Worm (Caenorhabditis elegans) whole organism, L1 larva: Measurements from ENCODE around the gene C24D10.4.

Experiments used
- C16A3.4 ChIP-seq: fragments of 150-350 bp; optimal IDR thresholded peaks from 2 replicates; lab custom pipeline; 2014; ENCODE audit warnings: missing biosample characterization, missing genetic modification characterization
- alr-1 ChIP-seq: fragments of 200-800 bp; sonication (Bioruptor generic); optimal IDR thresholded peaks from 2 replicates; lab custom pipeline; 2018; ENCODE audit warnings: borderline replicate concordance, mild to moderate bottlenecking, missing genetic modification characterization, missing compliant biosample characterization
- blmp-1 ChIP-seq: fragments of 150-350 bp; optimal IDR thresholded peaks from 2 replicates; lab custom pipeline; 2014; ENCODE audit warnings: missing biosample characterization, missing genetic modification characterization
- ceh-8 ChIP-seq: fragments of 200-800 bp; sonication (Bioruptor generic); optimal IDR thresholded peaks from 2 replicates; lab custom pipeline; 2018; ENCODE audit warnings: mild to moderate bottlenecking, missing genetic modification characterization, moderate library complexity, missing compliant biosample characterization
- ceh-88 ChIP-seq: fragments of 200-800 bp; sonication (Bioruptor generic); IDR thresholded peaks from 2 replicates; pipeline ENCODE4 v1.3.6; 2022; ENCODE audit warnings: missing genetic modification characterization, missing compliant biosample characterization
- ceh-90 ChIP-seq: sonication (generic microtip); optimal IDR thresholded peaks from 2 replicates; lab custom pipeline; 2016; ENCODE audit warnings: missing genetic modification characterization, missing compliant biosample characterization
- dpl-1 ChIP-seq, 3 experiments: fragments of 150-350 bp in 2 of 3; sonication (generic microtip) in 1 of 3; optimal IDR thresholded peaks; 2 replicates each; lab custom pipeline; 2014 to 2017; ENCODE audit warnings: missing biosample characterization in 3 of 3, missing genetic modification characterization in 3 of 3, missing genetic modification reagents in 3 of 3
- dsc-1 ChIP-seq: sonication (generic microtip); optimal IDR thresholded peaks from 2 replicates; lab custom pipeline; 2016; ENCODE audit warnings: mild to moderate bottlenecking, missing genetic modification characterization, missing compliant biosample characterization
- efl-1 ChIP-seq, 4 experiments: fragments of 150-350 bp; optimal IDR thresholded peaks in 3 of 4; peaks in 1 of 4; 1 replicate in 1 of 4; 2 replicates in 3 of 4; lab custom pipeline; 2014; ENCODE audit warnings: missing biosample characterization in 2 of 4, missing genetic modification characterization in 2 of 4, missing genetic modification reagents in 2 of 4
- elt-3 ChIP-seq, 6 experiments: fragments of 150-350 bp in 1 of 6; sonication (generic microtip); optimal IDR thresholded peaks; 2 replicates each; lab custom pipeline; 2017 to 2018; ENCODE audit warnings: missing biosample characterization in 6 of 6, missing genetic modification characterization in 6 of 6, inconsistent platforms in 1 of 6
- fkh-10 ChIP-seq: sonication (generic microtip); optimal IDR thresholded peaks from 2 replicates; lab custom pipeline; 2017; ENCODE audit warnings: missing biosample characterization, missing genetic modification reagents, missing genetic modification characterization
- fos-1 ChIP-seq: fragments of 150-350 bp; optimal IDR thresholded peaks from 2 replicates; lab custom pipeline; 2014; ENCODE audit warnings: missing biosample characterization, missing genetic modification characterization
- hlh-17 ChIP-seq: fragments of 200-800 bp; sonication (Bioruptor generic); optimal IDR thresholded peaks from 2 replicates; lab custom pipeline; 2018; ENCODE audit warnings: missing genetic modification characterization, mild to moderate bottlenecking, missing compliant biosample characterization, moderate library complexity, borderline replicate concordance
- hlh-4 ChIP-seq: sonication (generic microtip); optimal IDR thresholded peaks from 2 replicates; lab custom pipeline; 2016; ENCODE audit warnings: mild to moderate bottlenecking, missing genetic modification characterization, missing compliant biosample characterization
- hpl-2 ChIP-seq: fragments of 150-350 bp; optimal IDR thresholded peaks from 2 replicates; lab custom pipeline; 2014; ENCODE audit warnings: missing biosample characterization, missing genetic modification reagents, missing genetic modification characterization
- jun-1 ChIP-seq: fragments of 150-350 bp; optimal IDR thresholded peaks from 2 replicates; lab custom pipeline; 2014; ENCODE audit warnings: missing biosample characterization, missing genetic modification reagents, missing genetic modification characterization
- lin-13 ChIP-seq: fragments of 150-350 bp; optimal IDR thresholded peaks from 2 replicates; lab custom pipeline; 2014; ENCODE audit warnings: missing biosample characterization, missing genetic modification reagents, missing genetic modification characterization
- lin-14 ChIP-seq: fragments of 200-800 bp; sonication (Bioruptor generic); optimal IDR thresholded peaks from 2 replicates; lab custom pipeline; 2018; ENCODE audit warnings: mild to moderate bottlenecking, missing genetic modification characterization, moderate library complexity, missing compliant biosample characterization
- lin-35 ChIP-seq, 2 experiments: fragments of 150-350 bp; optimal IDR thresholded peaks; 2 replicates each; lab custom pipeline; 2014; ENCODE audit warnings: missing biosample characterization in 2 of 2, missing genetic modification characterization in 2 of 2, missing genetic modification reagents in 2 of 2
- lir-3 ChIP-seq: sonication (generic microtip); optimal IDR thresholded peaks from 2 replicates; lab custom pipeline; 2016; ENCODE audit warnings: mild to moderate bottlenecking, missing genetic modification characterization, moderate library complexity, missing compliant biosample characterization; ENCODE audit not compliant: poor library complexity
- lsy-2 ChIP-seq, 2 experiments: fragments of 150-350 bp; optimal IDR thresholded peaks; 2 replicates each; lab custom pipeline; 2014; ENCODE audit warnings: missing biosample characterization in 2 of 2, missing genetic modification characterization in 2 of 2
- mab-9 ChIP-seq: fragments of 200-800 bp; sonication (Bioruptor generic); IDR thresholded peaks from 2 replicates; pipeline ENCODE4 v1.3.6; 2022; ENCODE audit warnings: missing genetic modification reagents, missing genetic modification characterization, missing compliant biosample characterization
- mep-1 ChIP-seq: fragments of 150-350 bp; optimal IDR thresholded peaks from 2 replicates; lab custom pipeline; 2014; ENCODE audit warnings: missing biosample characterization, missing genetic modification characterization
- nhr-11 ChIP-seq: fragments of 150-350 bp; optimal IDR thresholded peaks from 2 replicates; lab custom pipeline; 2014; ENCODE audit warnings: missing biosample characterization, missing genetic modification characterization
- nhr-20 ChIP-seq: sonication (generic microtip); optimal IDR thresholded peaks from 2 replicates; lab custom pipeline; 2016; ENCODE audit warnings: mild to moderate bottlenecking, missing genetic modification characterization, missing compliant biosample characterization
- nhr-47 ChIP-seq: sonication (generic microtip); optimal IDR thresholded peaks from 2 replicates; lab custom pipeline; 2016; ENCODE audit warnings: mild to moderate bottlenecking, missing genetic modification characterization, moderate library complexity, missing compliant biosample characterization
- nhr-71 ChIP-seq: sonication (generic microtip); optimal IDR thresholded peaks from 2 replicates; lab custom pipeline; 2016; ENCODE audit warnings: mild to moderate bottlenecking, missing genetic modification characterization, moderate library complexity, missing compliant biosample characterization
- pag-3 ChIP-seq: sonication (generic microtip); optimal IDR thresholded peaks from 2 replicates; lab custom pipeline; 2017; ENCODE audit warnings: missing genetic modification characterization, mild to moderate bottlenecking, missing compliant biosample characterization, antibody characterized with exemption, borderline replicate concordance; ENCODE audit not compliant: insufficient read depth
- snu-23 ChIP-seq: sonication (generic microtip); optimal IDR thresholded peaks from 2 replicates; lab custom pipeline; 2016; ENCODE audit warnings: missing genetic modification characterization, missing compliant biosample characterization
- sup-37 ChIP-seq: fragments of 200-800 bp; sonication (Bioruptor generic); optimal IDR thresholded peaks from 2 replicates; lab custom pipeline; 2018; ENCODE audit warnings: mild to moderate bottlenecking, missing genetic modification characterization, missing compliant biosample characterization
- swsn-7 ChIP-seq: sonication (generic microtip); optimal IDR thresholded peaks from 2 replicates; lab custom pipeline; 2016; ENCODE audit warnings: missing genetic modification characterization, missing compliant biosample characterization
- tbx-2 ChIP-seq: sonication (generic microtip); optimal IDR thresholded peaks from 2 replicates; lab custom pipeline; 2016; ENCODE audit warnings: missing genetic modification characterization, missing compliant biosample characterization
- tlp-1 ChIP-seq: fragments of 150-350 bp; optimal IDR thresholded peaks from 2 replicates; lab custom pipeline; 2014; ENCODE audit warnings: missing biosample characterization, missing genetic modification characterization
- unc-130 ChIP-seq: fragments of 150-350 bp; optimal IDR thresholded peaks from 2 replicates; lab custom pipeline; 2017; ENCODE audit warnings: missing biosample characterization, missing genetic modification characterization, inconsistent platforms
- unc-30 ChIP-seq: sonication (generic microtip); optimal IDR thresholded peaks from 2 replicates; lab custom pipeline; 2017; ENCODE audit warnings: missing biosample characterization, missing genetic modification characterization
- unc-98 ChIP-seq: fragments of 200-800 bp; sonication (Bioruptor generic); IDR thresholded peaks from 2 replicates; pipeline ENCODE4 v1.3.6; 2022; ENCODE audit warnings: missing genetic modification characterization, missing compliant biosample characterization
- vab-15 ChIP-seq: sonication (generic microtip); optimal IDR thresholded peaks from 2 replicates; lab custom pipeline; 2017; ENCODE audit warnings: missing genotype, mild to moderate bottlenecking, missing genetic modification characterization, missing compliant biosample characterization
- xbp-1 ChIP-seq: sonication (generic microtip); optimal IDR thresholded peaks from 2 replicates; lab custom pipeline; 2016; ENCODE audit warnings: missing genetic modification characterization, missing compliant biosample characterization
- zag-1 ChIP-seq: fragments of 150-350 bp; optimal IDR thresholded peaks from 2 replicates; lab custom pipeline; 2014; ENCODE audit warnings: missing biosample characterization, missing genetic modification characterization
- zip-4 ChIP-seq: fragments of 200-800 bp; sonication (Bioruptor generic); optimal IDR thresholded peaks from 2 replicates; lab custom pipeline; 2018; ENCODE audit warnings: mild to moderate bottlenecking, missing genetic modification characterization, moderate library complexity, missing compliant biosample characterization
- ztf-11 ChIP-seq, 2 experiments: sonication (generic microtip); optimal IDR thresholded peaks; 2 replicates each; lab custom pipeline; 2016 to 2017; ENCODE audit warnings: missing genetic modification characterization in 2 of 2, missing biosample characterization in 1 of 2, missing compliant biosample characterization in 1 of 2
- ztf-4 ChIP-seq: fragments of 150-350 bp; optimal IDR thresholded peaks from 2 replicates; lab custom pipeline; 2014; ENCODE audit warnings: missing biosample characterization, missing genetic modification characterization

The C24D10.4 gene

DNA sequence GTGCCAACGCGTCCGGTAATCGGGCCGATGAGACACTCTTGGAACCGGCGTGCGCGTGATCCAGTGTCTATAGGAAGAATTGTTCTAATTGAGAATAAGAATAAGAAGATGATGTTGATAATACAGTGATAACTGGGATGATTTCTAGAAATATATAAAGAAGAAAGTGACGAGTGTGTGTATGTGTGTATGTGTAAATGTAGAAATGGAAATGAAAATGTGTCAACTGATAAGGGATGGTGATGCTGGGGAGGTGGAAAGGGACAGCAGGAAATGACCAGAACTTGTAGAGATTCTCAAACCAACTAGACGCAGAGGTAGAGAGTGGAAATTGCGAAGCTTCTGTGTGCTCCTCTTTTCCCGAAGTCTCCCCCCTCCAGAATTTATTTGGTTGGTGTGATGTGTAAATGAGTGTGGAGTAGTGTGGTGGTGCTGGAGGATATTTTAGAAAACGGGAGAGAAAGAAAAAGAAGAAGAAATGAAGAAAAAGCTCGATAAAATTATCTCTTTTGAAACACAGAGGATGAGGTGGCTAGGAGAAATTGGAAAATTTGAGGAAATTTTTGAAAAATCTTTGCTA, 26.4 kb upstream of the C24D10.4 start:
- TF ChIP-seq lin-13 (GFP tag; lab: Kevin White, UChicago) (no peak), zag-1 (tag; lab: Kevin White, UChicago) (no peak), lsy-2 (tag; optimal IDR thresholded peaks at IDR 0.05; lab: Kevin White, UChicago) (peak; percentile 15 to 53), vab-15 (tag; lab: Kevin White, UChicago) (no peak), swsn-7 (tag; lab: Kevin White, UChicago) (no peak), lir-3 (tag; lab: Kevin White, UChicago) (no peak), alr-1 (tag; lab: Kevin White, UChicago) (no peak), hlh-17 (GFP tag; lab: Kevin White, UChicago) (no peak), ztf-11 (tag; optimal IDR thresholded peaks at IDR 0.05; lab: Kevin White, UChicago) (peak in 1 of 2 experiments; percentile 16), nhr-71 (tag; lab: Kevin White, UChicago) (peak; percentile 53), mab-9 (GFP tag; lab: Robert Waterston, UW) (no peak), ceh-8 (GFP tag; lab: Kevin White, UChicago) (no peak), C16A3.4 (tag; lab: Kevin White, UChicago) (no peak), nhr-11 (tag; lab: Kevin White, UChicago) (no peak), nhr-20 (tag; lab: Kevin White, UChicago) (no peak), unc-130 (no peak), efl-1 (optimal IDR thresholded peaks at IDR 0.05; lab: Kevin White, UChicago) (no peak), efl-1 (GFP tag; optimal IDR thresholded peaks at IDR 0.05 in 1 of 2; lab: Kevin White, UChicago) (peak in 1 of 2 experiments; percentile 90), fos-1 (tag; lab: Kevin White, UChicago) (no peak), sup-37 (GFP tag; lab: Kevin White, UChicago) (no peak), xbp-1 (tag; lab: Kevin White, UChicago) (no peak), hlh-4 (tag; lab: Kevin White, UChicago) (no peak), blmp-1 (peak; percentile 92), dsc-1 (tag; lab: Kevin White, UChicago) (peak; percentile 33), zip-4 (GFP tag; lab: Kevin White, UChicago) (no peak), dpl-1 (GFP tag; optimal IDR thresholded peaks at IDR 0.05; lab: Kevin White, UChicago) (peak in 1 of 3 experiments; percentile 20), hpl-2 (no peak), pag-3 (tag; lab: Kevin White, UChicago) (peak; percentile 4), snu-23 (GFP tag; lab: Kevin White, UChicago) (peak; percentile 31), unc-30 (tag; lab: Kevin White, UChicago) (no peak), unc-98 (no peak), fkh-10 (GFP tag; lab: Kevin White, UChicago) (no peak), elt-3 (tag; optimal IDR thresholded peaks at IDR 0.05; lab: Kevin White, UChicago) (peak in 2 of 6 experiments; percentile 26 to 36), nhr-47 (tag; lab: Kevin White, UChicago) (peak; percentile 28), tbx-2 (tag; lab: Kevin White, UChicago) (no peak), tlp-1 (tag; lab: Kevin White, UChicago) (no peak), ceh-90 (no peak), jun-1 (no peak), ztf-4 (tag; lab: Kevin White, UChicago) (no peak), mep-1 (tag; lab: Kevin White, UChicago) (peak; percentile 11), ceh-88 (GFP tag; lab: Robert Waterston, UW) (no peak), lin-35 (GFP tag; optimal IDR thresholded peaks at IDR 0.05; lab: Kevin White, UChicago) (peak; percentile 11 to 34), lin-14 (GFP tag; lab: Kevin White, UChicago) (peak; percentile 70)
